Worm (Caenorhabditis elegans): ENCODE results near the gene Y54E2A.5.

- TF ChIP-seq elt-2 (tag; optimal IDR thresholded peaks at IDR 0.05), result no peak
- TF ChIP-seq lim-6 (tag; optimal IDR thresholded peaks at IDR 0.05), result no peak
- TF ChIP-seq ceh-14 (tag; optimal IDR thresholded peaks at IDR 0.05), result no peak
- TF ChIP-seq unc-55 (GFP tag; optimal IDR thresholded peaks at IDR 0.05), result no peak
- no peak for TF ChIP-seq elt-4 (tag; optimal IDR thresholded peaks at IDR 0.05)
- no peak for TF ChIP-seq odd-2 (tag; optimal IDR thresholded peaks at IDR 0.05)
- no peak for TF ChIP-seq ceh-34 (tag; optimal IDR thresholded peaks at IDR 0.05)
- no peak for TF ChIP-seq ama-1 (optimal IDR thresholded peaks at IDR 0.05)
- no peak for TF ChIP-seq ceh-2 (tag; optimal IDR thresholded peaks at IDR 0.05)
- no peak for TF ChIP-seq fax-1 (tag; optimal IDR thresholded peaks at IDR 0.05)
- TF ChIP-seq ref-2 (tag; optimal IDR thresholded peaks at IDR 0.05), result no peak
- TF ChIP-seq dve-1 (tag; optimal IDR thresholded peaks at IDR 0.05), result no peak
- no peak for TF ChIP-seq nhr-11 (tag; optimal IDR thresholded peaks at IDR 0.05)
- TF ChIP-seq ceh-30 (tag; optimal IDR thresholded peaks at IDR 0.05), result no peak
Measured at ce11 chrII:14798047-14798522, 40.5 kb upstream of the Y54E2A.5 start, which contains the start of gene tbc-20.

All from whole organism, late embryonic.